Fruit fly (Drosophila melanogaster) whole organism, embryonic: Measurements from ENCODE around the gene CG3040.
A peak's percentile ranks its signal among the peaks of the same experiment; 100 is the strongest.

Experiments
- ATbp ChIP-seq: fragments of 200-800 bp; sonication (Bioruptor generic); optimal IDR thresholded peaks from 2 replicates; lab custom pipeline; 2017; ENCODE audit warnings: missing biosample characterization, mild to moderate bottlenecking, missing genetic modification characterization, missing genetic modification reagents
- Awh ChIP-seq: fragments of 200-800 bp; sonication (Bioruptor generic); IDR thresholded peaks from 2 replicates; pipeline ENCODE4, ENCODE4 v1.3.6; 2022; ENCODE audit warnings: missing biosample characterization, missing genetic modification characterization
- BEAF-32 ChIP-seq: fragments of 200-800 bp; sonication (Bioruptor generic); optimal IDR thresholded peaks from 3 replicates; lab custom pipeline; 2017; ENCODE audit warnings: missing biosample characterization, missing genetic modification characterization, mild to moderate bottlenecking, moderate library complexity, missing genetic modification reagents
- Bgb ChIP-seq: fragments of 200-800 bp; sonication (Bioruptor generic); IDR thresholded peaks from 2 replicates; pipeline ENCODE4 v1.3.6; 2022; ENCODE audit warnings: missing biosample characterization, missing genetic modification characterization; ENCODE audit not compliant: partially characterized antibody
- CG10267 ChIP-seq: fragments of 200-800 bp; sonication (Bioruptor generic); optimal IDR thresholded peaks from 2 replicates; lab custom pipeline; 2018; ENCODE audit warnings: missing biosample characterization, mild to moderate bottlenecking, missing genetic modification characterization, moderate library complexity
- CG10979 ChIP-seq: fragments of 200-800 bp; sonication (Bioruptor generic); optimal IDR thresholded peaks from 2 replicates; lab custom pipeline; 2018; ENCODE audit warnings: missing biosample characterization, mild to moderate bottlenecking, missing genetic modification characterization, moderate library complexity
- CG12391 ChIP-seq: fragments of 200-800 bp; sonication (Bioruptor generic); optimal IDR thresholded peaks from 3 replicates; lab custom pipeline; 2018; ENCODE audit warnings: missing biosample characterization, mild to moderate bottlenecking, missing genetic modification characterization, moderate library complexity
- CG12942 ChIP-seq: fragments of 200-800 bp; sonication (Bioruptor generic); optimal IDR thresholded peaks from 3 replicates; lab custom pipeline; 2016; ENCODE audit warnings: missing biosample characterization, missing genetic modification characterization
- CG14710 ChIP-seq: fragments of 200-800 bp; sonication (Bioruptor generic); optimal IDR thresholded peaks from 3 replicates; lab custom pipeline; 2019; ENCODE audit warnings: missing biosample characterization, mild to moderate bottlenecking, missing genetic modification characterization, moderate library complexity
- CG14860 ChIP-seq: fragments of 200-800 bp; sonication (Bioruptor generic); IDR thresholded peaks from 3 replicates; pipeline ENCODE4 v1.3.6; 2022; ENCODE audit warnings: missing biosample characterization, missing genetic modification characterization; ENCODE audit not compliant: partially characterized antibody
- CG17912 ChIP-seq: fragments of 200-800 bp; sonication (Bioruptor generic); optimal IDR thresholded peaks from 2 replicates; lab custom pipeline; 2018; ENCODE audit warnings: missing biosample characterization, mild to moderate bottlenecking, missing genetic modification characterization
- CG18262 ChIP-seq: fragments of 200-800 bp; optimal IDR thresholded peaks from 3 replicates; lab custom pipeline; 2019; ENCODE audit warnings: missing biosample characterization, mild to moderate bottlenecking, missing genetic modification characterization, moderate library complexity
- CG1832 ChIP-seq: fragments of 200-800 bp; sonication (Bioruptor generic); optimal IDR thresholded peaks from 2 replicates; lab custom pipeline; 2017; ENCODE audit warnings: missing biosample characterization, mild to moderate bottlenecking, missing genetic modification characterization, inconsistent platforms
- CG30403 ChIP-seq: fragments of 200-800 bp; sonication (Bioruptor generic); optimal IDR thresholded peaks from 3 replicates; lab custom pipeline; 2016; ENCODE audit warnings: missing biosample characterization, missing genetic modification characterization
- CG34376 ChIP-seq: fragments of 200-800 bp; sonication (Bioruptor generic); optimal IDR thresholded peaks from 2 replicates; lab custom pipeline; 2018; ENCODE audit warnings: missing biosample characterization, mild to moderate bottlenecking, missing genetic modification characterization
- CG34422 ChIP-seq: fragments of 200-800 bp; sonication (Bioruptor generic); IDR thresholded peaks from 3 replicates; pipeline ENCODE4 v1.3.6; 2022; ENCODE audit warnings: missing biosample characterization, missing genetic modification characterization
- CG4282 ChIP-seq: fragments of 200-800 bp; sonication (Bioruptor generic); optimal IDR thresholded peaks from 2 replicates; lab custom pipeline; 2016; ENCODE audit warnings: missing biosample characterization, missing genetic modification characterization
- CG4360 ChIP-seq: fragments of 200-800 bp; sonication (Bioruptor generic); IDR thresholded peaks from 2 replicates; pipeline ENCODE4 v1.3.6; 2022; ENCODE audit warnings: missing biosample characterization, missing genetic modification characterization
- CG7839 ChIP-seq: fragments of 200-800 bp; sonication (Bioruptor generic); optimal IDR thresholded peaks from 3 replicates; lab custom pipeline; 2018; ENCODE audit warnings: missing biosample characterization, mild to moderate bottlenecking, missing genetic modification characterization, moderate library complexity
- CG9876 ChIP-seq: fragments of 200-800 bp; sonication (Bioruptor generic); optimal IDR thresholded peaks from 2 replicates; lab custom pipeline; 2016; ENCODE audit warnings: missing biosample characterization, missing genetic modification characterization
- CkIIα-i1 ChIP-seq: fragments of 200-800 bp; sonication (Bioruptor generic); IDR thresholded peaks from 2 replicates; pipeline ENCODE4 v1.3.6; 2022; ENCODE audit warnings: missing biosample characterization, missing genetic modification characterization
- Dref ChIP-seq: fragments of 200-800 bp; sonication (Bioruptor generic); IDR thresholded peaks from 2 replicates; pipeline ENCODE4 v1.3.6; 2022; ENCODE audit warnings: missing biosample characterization, missing genetic modification characterization
- E2f1 ChIP-seq: fragments of 200-800 bp; sonication (Bioruptor generic); IDR thresholded peaks from 2 replicates; pipeline ENCODE4 v1.3.6; 2022; ENCODE audit warnings: missing biosample characterization, missing genetic modification characterization
- HLH3B ChIP-seq: fragments of 200-800 bp; sonication (Bioruptor generic); IDR thresholded peaks from 2 replicates; pipeline ENCODE4 v1.3.6; 2022; ENCODE audit warnings: missing biosample characterization, missing genetic modification characterization
- NFAT ChIP-seq: fragments of 200-800 bp; sonication (Bioruptor generic); IDR thresholded peaks from 2 replicates; pipeline ENCODE4 v1.3.6; 2022; ENCODE audit warnings: missing biosample characterization, missing genetic modification characterization
- Nf-YC ChIP-seq: fragments of 200-800 bp; optimal IDR thresholded peaks from 3 replicates; lab custom pipeline; 2019; ENCODE audit warnings: missing biosample characterization, mild to moderate bottlenecking, missing genetic modification characterization, moderate library complexity
- Ptx1 ChIP-seq: fragments of 200-800 bp; sonication (Bioruptor generic); IDR thresholded peaks from 2 replicates; pipeline ENCODE4 v1.3.6; 2022; ENCODE audit warnings: missing biosample characterization, missing genetic modification characterization
- Sox100B ChIP-seq: fragments of 200-800 bp; sonication (Bioruptor generic); optimal IDR thresholded peaks from 3 replicates; lab custom pipeline; 2018; ENCODE audit warnings: missing biosample characterization, mild to moderate bottlenecking, missing genetic modification characterization
- Spps ChIP-seq: fragments of 200-800 bp; sonication (Bioruptor generic); optimal IDR thresholded peaks from 2 replicates; lab custom pipeline; 2018; ENCODE audit warnings: missing biosample characterization, mild to moderate bottlenecking, missing genetic modification characterization
- al ChIP-seq: fragments of 200-800 bp; sonication (Bioruptor generic); IDR thresholded peaks from 2 replicates; pipeline ENCODE4 v1.3.6; 2022; ENCODE audit warnings: missing biosample characterization, missing genetic modification characterization
- bbx ChIP-seq: fragments of 200-800 bp; sonication (Bioruptor generic); IDR thresholded peaks from 2 replicates; pipeline ENCODE4 v1.3.6; 2022; ENCODE audit warnings: missing biosample characterization, missing genetic modification characterization; ENCODE audit not compliant: partially characterized antibody
- danr ChIP-seq: fragments of 200-800 bp; sonication (Bioruptor generic); IDR thresholded peaks from 2 replicates; pipeline ENCODE4 v1.3.6; 2022; ENCODE audit warnings: missing biosample characterization, missing genetic modification characterization
- dmrt99B ChIP-seq: fragments of 200-800 bp; sonication (Bioruptor generic); optimal IDR thresholded peaks from 2 replicates; lab custom pipeline; 2018; ENCODE audit warnings: missing biosample characterization, mild to moderate bottlenecking, missing genetic modification characterization, moderate library complexity
- emc ChIP-seq: fragments of 200-800 bp; sonication (Bioruptor generic); optimal IDR thresholded peaks from 2 replicates; lab custom pipeline; 2016; ENCODE audit warnings: missing biosample characterization, missing genetic modification characterization
- gcm2 ChIP-seq: fragments of 200-800 bp; sonication (Bioruptor generic); optimal IDR thresholded peaks from 2 replicates; lab custom pipeline; 2016; ENCODE audit warnings: missing biosample characterization, missing genetic modification characterization
- grn ChIP-seq: fragments of 200-800 bp; sonication (Bioruptor generic); optimal IDR thresholded peaks from 3 replicates; lab custom pipeline; 2017; ENCODE audit warnings: missing biosample characterization, missing genetic modification characterization
- gsb-n ChIP-seq: fragments of 200-800 bp; sonication (Bioruptor generic); optimal IDR thresholded peaks from 3 replicates; lab custom pipeline; 2018; ENCODE audit warnings: missing biosample characterization, mild to moderate bottlenecking, missing genetic modification characterization
- kni ChIP-seq: fragments of 200-800 bp; sonication (Bioruptor generic); optimal IDR thresholded peaks from 3 replicates; lab custom pipeline; 2017; ENCODE audit warnings: mild to moderate bottlenecking, missing biosample characterization, missing genetic modification reagents, missing genetic modification characterization
- lov ChIP-seq, 2 experiments: fragments of 200-800 bp in 1 of 2; fragments of >200 bp in 1 of 2; sonication (Bioruptor generic) in 1 of 2; IDR thresholded peaks in 1 of 2; optimal IDR thresholded peaks in 1 of 2; 2 replicates in 1 of 2; 3 replicates in 1 of 2; pipeline versions ENCODE4 v1.3.6 to Lab custom; 2017 to 2022; ENCODE audit warnings: missing biosample characterization in 1 of 2, missing genetic modification characterization in 1 of 2
- nom ChIP-seq: fragments of 200-800 bp; sonication (Bioruptor generic); optimal IDR thresholded peaks from 2 replicates; lab custom pipeline; 2017; ENCODE audit warnings: missing biosample characterization, missing genetic modification characterization, mild to moderate bottlenecking, moderate library complexity, missing genetic modification reagents
- prd ChIP-seq, 3 experiments: fragments of >200 bp in 2 of 3; fragments of 200-800 bp in 1 of 3; sonication (Bioruptor generic) in 1 of 3; optimal IDR thresholded peaks in 2 of 3; IDR thresholded peaks in 1 of 3; 2 replicates in 2 of 3; 3 replicates in 1 of 3; pipeline versions ENCODE4 v1.3.6 to Lab custom; 2017 to 2022; ENCODE audit warnings: missing biosample characterization in 1 of 3, missing genetic modification characterization in 1 of 3
- rib ChIP-seq: fragments of 200-800 bp; sonication (Bioruptor generic); IDR thresholded peaks from 2 replicates; pipeline ENCODE4 v1.3.6; 2022; ENCODE audit warnings: missing biosample characterization, missing genetic modification characterization
- row ChIP-seq: fragments of 200-800 bp; sonication (Bioruptor generic); IDR thresholded peaks from 3 replicates; pipeline ENCODE4 v1.3.6; 2022; ENCODE audit warnings: missing biosample characterization, missing genetic modification characterization
- trh ChIP-seq: fragments of 200-800 bp; sonication (Bioruptor generic); optimal IDR thresholded peaks from 2 replicates; lab custom pipeline; 2016; ENCODE audit warnings: missing biosample characterization, missing genetic modification characterization
- usp ChIP-seq: fragments of >200 bp; optimal IDR thresholded peaks from 2 replicates; lab custom pipeline; 2017; ENCODE audit warnings: missing biosample characterization, missing genetic modification characterization
- zen2 ChIP-seq: fragments of 200-800 bp; sonication (Bioruptor generic); IDR thresholded peaks from 3 replicates; pipeline ENCODE4 v1.3.6; 2022; ENCODE audit warnings: missing biosample characterization, missing genetic modification characterization; ENCODE audit not compliant: partially characterized antibody
- zf30C ChIP-seq: fragments of 200-800 bp; sonication (Bioruptor generic); optimal IDR thresholded peaks from 3 replicates; lab custom pipeline; 2018; ENCODE audit warnings: missing biosample characterization, mild to moderate bottlenecking, missing genetic modification characterization

CG3040 gene

dm6 chrX:6983500-6984320 lies 10.5 kb upstream of the CG3040 start (continued):
- TF ChIP-seq CG18262 (tag; lab: Kevin White, UChicago) (peak; percentile 50), CG12942 (GFP tag; lab: Kevin White, UChicago) (no peak), NFAT (GFP tag; lab: Robert Waterston, UW) (no peak), E2f1 (GFP tag; lab: Robert Waterston, UW) (0 out of 2 replicates have a peak, but pooled peaks have one; percentile 20), CG9876 (GFP tag; lab: Kevin White, UChicago) (no peak), Awh (no peak), Ptx1 (GFP tag; lab: Robert Waterston, UW) (0 out of 2 replicates have a peak, but pooled peaks have one; percentile 10), grn (no peak), CG12391 (tag; lab: Kevin White, UChicago) (peak; percentile 17), nom (GFP tag; lab: Kevin White, UChicago) (peak; percentile 56), al (GFP tag; lab: Robert Waterston, UW) (no peak), CG30403 (GFP tag; lab: Kevin White, UChicago) (peak; percentile 15), Spps (tag; lab: Kevin White, UChicago) (no peak), row (peak; percentile 44; the same call in 2 of the 3 replicates), CG7839 (tag; lab: Kevin White, UChicago) (peak; percentile 7), trh (GFP tag; lab: Kevin White, UChicago) (no peak), CG10267 (tag; lab: Kevin White, UChicago) (peak; percentile 40), zen2 (GFP tag; lab: Robert Waterston, UW) (no peak), CG4360 (no peak), rib (GFP tag; lab: Robert Waterston, UW) (peak; percentile 11; the same call in 1 of the 2 replicates), Bgb (no peak), prd (optimal IDR thresholded peaks at IDR 0.05; lab: Kevin White, UChicago) (no peak), prd (GFP tag; IDR thresholded peaks at IDR 0.05; lab: Robert Waterston, UW) (peak; percentile 36; the same call in 2 of the 3 replicates), danr (GFP tag; lab: Robert Waterston, UW) (no peak), emc (GFP tag; lab: Kevin White, UChicago) (no peak), CG1832 (GFP tag; lab: Kevin White, UChicago) (peak; percentile 16), Dref (peak; percentile 25; the same call in 1 of the 2 replicates), ATbp (GFP tag; lab: Kevin White, UChicago) (no peak), gcm2 (no peak), dmrt99B (tag; lab: Kevin White, UChicago) (no peak), usp (no peak), BEAF-32 (GFP tag; lab: Kevin White, UChicago) (peak; percentile 5), Nf-YC (tag; lab: Kevin White, UChicago) (no peak), CG14860 (no peak), CG34422 (GFP tag; lab: Robert Waterston, UW) (no peak), CG14710 (tag; lab: Kevin White, UChicago) (peak; percentile 46), zf30C (peak; percentile 67), CG34376 (GFP tag; lab: Kevin White, UChicago) (no peak), CG17912 (GFP tag; lab: Kevin White, UChicago) (no peak), Sox100B (GFP tag; lab: Kevin White, UChicago) (no peak), bbx (GFP tag; lab: Robert Waterston, UW) (peak; percentile 54), lov (optimal IDR thresholded peaks at IDR 0.05; lab: Kevin White, UChicago) (no peak), lov (GFP tag; IDR thresholded peaks at IDR 0.05; lab: Robert Waterston, UW) (no peak), kni (GFP tag; lab: Kevin White, UChicago) (peak; percentile 49), HLH3B (peak; percentile 28; the same call in 1 of the 2 replicates), CG10979 (tag; lab: Kevin White, UChicago) (peak; percentile 56), CkIIα-i1 (no peak), CG4282 (GFP tag; lab: Kevin White, UChicago) (no peak), gsb-n (tag; lab: Kevin White, UChicago) (no peak)
